Worm (Caenorhabditis elegans) whole organism, L3 larva: ENCODE data around the gene clec-258.

Experiments used
- R02D3.7 ChIP-seq: fragments of 150-350 bp; optimal IDR thresholded peaks from 2 replicates; lab custom pipeline; 2014; ENCODE audit warnings: missing biosample characterization, missing genetic modification characterization
- ZK546.5 ChIP-seq: sonication (generic microtip); optimal IDR thresholded peaks from 2 replicates; lab custom pipeline; 2017; ENCODE audit warnings: missing biosample characterization, missing genetic modification characterization
- ceh-28 ChIP-seq: fragments of 150-350 bp; optimal IDR thresholded peaks from 2 replicates; lab custom pipeline; 2014; ENCODE audit warnings: missing biosample characterization, missing genetic modification reagents, missing genetic modification characterization
- ceh-82 ChIP-seq: fragments of 150-350 bp; optimal IDR thresholded peaks from 2 replicates; lab custom pipeline; 2014; ENCODE audit warnings: missing biosample characterization, missing genetic modification characterization
- egl-5 ChIP-seq: fragments of 150-350 bp; optimal IDR thresholded peaks from 2 replicates; lab custom pipeline; 2017; ENCODE audit warnings: missing biosample characterization, missing genetic modification reagents, missing genetic modification characterization, inconsistent platforms
- elt-1 ChIP-seq: fragments of 150-350 bp; optimal IDR thresholded peaks from 2 replicates; lab custom pipeline; 2014; ENCODE audit warnings: missing biosample characterization, missing genetic modification characterization
- elt-2 ChIP-seq: sonication (generic microtip); optimal IDR thresholded peaks from 2 replicates; lab custom pipeline; 2016; ENCODE audit warnings: missing genetic modification reagents, mild to moderate bottlenecking, missing genetic modification characterization, missing compliant biosample characterization
- elt-3 ChIP-seq, 3 experiments: fragments of 150-350 bp in 1 of 3; sonication (generic microtip) in 2 of 3; optimal IDR thresholded peaks; 2 replicates in 2 of 3; 4 replicates in 1 of 3; lab custom pipeline; 2014 to 2017; ENCODE audit warnings: missing biosample characterization in 3 of 3, missing genetic modification characterization in 3 of 3
- eor-1 ChIP-seq, 2 experiments: fragments of 150-350 bp; optimal IDR thresholded peaks; 2 replicates each; lab custom pipeline; 2014 to 2018; ENCODE audit warnings: missing biosample characterization in 2 of 2, missing genetic modification characterization in 2 of 2
- fkh-10 ChIP-seq: sonication (generic microtip); optimal IDR thresholded peaks from 2 replicates; lab custom pipeline; 2017; ENCODE audit warnings: missing biosample characterization, missing genetic modification reagents, missing genetic modification characterization
- fkh-2 ChIP-seq: fragments of 150-350 bp; optimal IDR thresholded peaks from 2 replicates; lab custom pipeline; 2014; ENCODE audit warnings: missing biosample characterization, missing genetic modification reagents, missing genetic modification characterization
- jun-1 ChIP-seq: fragments of 150-350 bp; optimal IDR thresholded peaks from 2 replicates; lab custom pipeline; 2014; ENCODE audit warnings: missing biosample characterization, missing genetic modification reagents, missing genetic modification characterization
- lin-15B ChIP-seq: fragments of 150-350 bp; optimal IDR thresholded peaks from 2 replicates; lab custom pipeline; 2014; ENCODE audit warnings: missing biosample characterization, missing genetic modification characterization
- lin-39 ChIP-seq: fragments of 150-350 bp; optimal IDR thresholded peaks from 2 replicates; lab custom pipeline; 2018; ENCODE audit warnings: missing biosample characterization, missing genetic modification reagents, missing genetic modification characterization
- mdl-1 ChIP-seq: fragments of 150-350 bp; optimal IDR thresholded peaks from 2 replicates; lab custom pipeline; 2014; ENCODE audit warnings: missing biosample characterization, missing genetic modification characterization
- nfya-1 ChIP-seq: sonication (generic microtip); optimal IDR thresholded peaks from 2 replicates; lab custom pipeline; 2017; ENCODE audit warnings: missing genetic modification characterization, mild to moderate bottlenecking, missing compliant biosample characterization, antibody characterized with exemption, moderate library complexity; ENCODE audit not compliant: insufficient read depth
- nhr-23 ChIP-seq: fragments of 150-350 bp; optimal IDR thresholded peaks from 2 replicates; lab custom pipeline; 2014; ENCODE audit warnings: missing biosample characterization, missing genetic modification reagents, missing genetic modification characterization
- nhr-25 ChIP-seq: sonication (generic microtip); optimal IDR thresholded peaks from 2 replicates; lab custom pipeline; 2017; ENCODE audit warnings: missing biosample characterization, missing genetic modification characterization
- nhr-28 ChIP-seq: fragments of 150-350 bp; optimal IDR thresholded peaks from 2 replicates; lab custom pipeline; 2014; ENCODE audit warnings: missing biosample characterization, missing genetic modification characterization
- nhr-43 ChIP-seq: sonication (generic microtip); optimal IDR thresholded peaks from 2 replicates; lab custom pipeline; 2016; ENCODE audit warnings: mild to moderate bottlenecking, missing genetic modification characterization, missing compliant biosample characterization; ENCODE audit not compliant: poor library complexity, severe bottlenecking
- nhr-76 ChIP-seq: fragments of 150-350 bp; sonication (generic microtip); optimal IDR thresholded peaks from 5 replicates; lab custom pipeline; 2014; ENCODE audit warnings: missing biosample characterization, missing genetic modification characterization
- nhr-77 ChIP-seq: fragments of 150-350 bp; optimal IDR thresholded peaks from 2 replicates; lab custom pipeline; 2014; ENCODE audit warnings: missing biosample characterization, missing genetic modification characterization
- pha-4 ChIP-seq: fragments of 150-350 bp; optimal IDR thresholded peaks from 2 replicates; lab custom pipeline; 2014; ENCODE audit warnings: missing biosample characterization, missing genetic modification reagents, missing genetic modification characterization
- pqm-1 ChIP-seq: fragments of 150-350 bp; optimal IDR thresholded peaks from 2 replicates; lab custom pipeline; 2017; ENCODE audit warnings: missing biosample characterization, missing genetic modification characterization, inconsistent platforms
- skn-1 ChIP-seq: fragments of 150-350 bp; optimal IDR thresholded peaks from 2 replicates; lab custom pipeline; 2014; ENCODE audit warnings: missing biosample characterization, missing genetic modification characterization
- snpc-4 ChIP-seq: fragments of 150-350 bp; optimal IDR thresholded peaks from 2 replicates; lab custom pipeline; 2014; ENCODE audit warnings: missing biosample characterization, missing genetic modification characterization
- tbx-2 ChIP-seq: sonication (generic microtip); optimal IDR thresholded peaks from 2 replicates; lab custom pipeline; 2016; ENCODE audit warnings: mild to moderate bottlenecking, missing genetic modification characterization, missing compliant biosample characterization
- unc-39 ChIP-seq: sonication (generic microtip); optimal IDR thresholded peaks from 4 replicates; lab custom pipeline; 2017; ENCODE audit warnings: missing biosample characterization, missing genetic modification characterization
- zag-1 ChIP-seq: fragments of 150-350 bp; optimal IDR thresholded peaks from 2 replicates; lab custom pipeline; 2014; ENCODE audit warnings: missing biosample characterization, missing genetic modification characterization
- ztf-11 ChIP-seq: fragments of 150-350 bp; optimal IDR thresholded peaks from 2 replicates; lab custom pipeline; 2014; ENCODE audit warnings: missing biosample characterization, missing genetic modification characterization

Gene clec-258

DNA sequence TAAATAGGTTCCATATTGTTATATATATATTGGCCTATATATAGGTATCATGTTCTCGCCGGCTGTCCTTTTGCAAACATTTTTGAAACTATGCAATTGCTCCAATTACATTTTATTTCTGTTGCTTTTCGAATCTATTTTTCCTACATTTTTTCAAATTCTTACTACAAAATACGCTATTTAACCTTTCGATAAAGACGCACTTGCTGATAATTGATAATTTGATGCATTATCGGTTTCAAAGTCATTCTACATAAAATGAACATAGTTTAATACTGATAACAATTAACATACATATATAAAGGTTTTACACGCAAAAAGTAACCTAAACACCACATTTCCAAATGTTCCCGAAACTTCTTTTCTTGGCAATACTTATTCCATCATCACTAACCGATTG lies at the start of gene clec-258:
TSS of gene clec-258 (plus strand) at position 81 of the 400 bp plus-strand sequence.
- TF ChIP-seq elt-2 (tag; lab: Kevin White, UChicago) (peak; percentile 50), jun-1 (tag; lab: Kevin White, UChicago) (no peak), pqm-1 (tag; lab: Kevin White, UChicago) (peak; percentile 51), ZK546.5 (no peak)

DNA sequence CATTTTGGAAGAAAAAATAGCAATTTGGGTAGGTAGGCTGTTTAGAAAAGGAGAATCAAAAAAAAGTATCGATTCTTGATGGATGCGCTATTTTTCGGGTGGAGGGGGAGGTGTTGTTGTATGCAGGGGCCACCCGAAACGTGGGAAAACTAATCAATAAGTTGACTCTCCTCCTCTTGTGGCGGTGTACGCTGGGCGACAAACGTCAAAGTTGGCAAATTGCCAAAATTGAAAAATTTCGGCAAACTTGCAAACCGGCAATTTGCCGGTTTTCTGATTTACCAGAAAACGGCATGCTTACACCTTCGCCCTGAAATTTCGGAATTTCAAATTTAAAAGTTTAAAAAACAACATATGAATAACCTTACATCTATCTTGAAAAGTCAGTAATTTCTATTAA lies 47.2 kb upstream of the clec-258 start, which contains the start of gene W04E12.2:
TSS of gene W04E12.2 (minus strand) at position 101 of the 400 bp plus-strand sequence.
- no peak for TF ChIP-seq nhr-28 (tag; lab: Kevin White, UChicago)
- no peak for TF ChIP-seq egl-5 (tag; lab: Kevin White, UChicago)
- TF ChIP-seq nhr-77 = no peak

DNA sequence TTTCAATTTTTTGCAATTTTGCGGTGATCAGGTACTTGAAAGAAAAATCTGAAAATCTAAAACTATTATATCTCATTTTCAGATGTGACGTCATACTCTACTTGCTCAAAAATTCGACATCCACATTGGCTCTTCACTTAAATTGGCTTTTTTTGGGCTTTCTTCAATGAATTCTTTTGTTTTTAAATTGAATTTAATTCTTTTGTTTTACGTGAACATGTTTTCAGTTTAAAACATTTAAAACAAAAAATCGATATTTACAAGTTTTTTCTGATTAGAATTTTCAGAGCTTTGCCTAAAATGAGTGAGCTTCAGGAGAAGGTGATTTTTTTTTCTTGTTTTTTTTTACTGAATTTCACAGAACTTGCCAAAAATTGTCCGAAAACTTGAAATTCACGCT lies 46.6 kb upstream of the clec-258 start, which contains the start of gene W04E12.3:
TSS of gene W04E12.3 (plus strand) at position 301 of the 400 bp plus-strand sequence.
- TF ChIP-seq ZK546.5 = no peak
- no peak for TF ChIP-seq nhr-25 (tag; lab: Kevin White, UChicago)
- TF ChIP-seq nhr-43 (tag; lab: Kevin White, UChicago) = no peak
- no peak for TF ChIP-seq ztf-11 (tag; lab: Kevin White, UChicago)
- no peak for TF ChIP-seq tbx-2 (tag; lab: Kevin White, UChicago)
- TF ChIP-seq pha-4 (tag; lab: Kevin White, UChicago) = no peak
- TF ChIP-seq R02D3.7 (tag; lab: Kevin White, UChicago) = no peak
- TF ChIP-seq nhr-28 (tag; lab: Kevin White, UChicago) = no peak
- no peak for TF ChIP-seq elt-1 (tag; lab: Kevin White, UChicago)
- TF ChIP-seq, all 47 proteins: peak for 0

DNA sequence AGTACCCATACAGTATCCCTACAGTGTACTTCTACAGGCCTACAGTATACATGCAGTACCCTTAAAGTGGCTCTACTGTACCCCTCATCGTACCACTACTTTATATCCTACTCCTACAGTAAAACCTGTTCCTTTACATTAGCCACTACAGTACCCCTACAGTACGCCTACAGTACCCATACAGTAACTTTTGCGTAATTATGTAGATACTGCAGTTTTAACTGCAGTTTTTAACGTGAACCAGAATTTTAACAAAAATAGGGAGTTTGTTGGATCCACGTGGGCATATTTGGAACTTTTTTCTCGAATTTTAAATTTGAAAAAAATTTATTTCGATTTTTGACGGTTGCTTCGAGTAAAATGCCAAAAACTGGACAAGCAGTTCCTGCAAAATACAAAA lies 44.9 kb upstream of the clec-258 start, which contains the start of gene W04E12.4:
TSS of gene W04E12.4 (plus strand) at position 301 of the 400 bp plus-strand sequence.
- TF ChIP-seq fkh-10 (GFP tag; lab: Kevin White, UChicago) (no peak), lin-15B (tag; lab: Kevin White, UChicago) (no peak), nhr-77 (no peak), ZK546.5 (no peak), elt-3 (tag; optimal IDR thresholded peaks at IDR 0.05; lab: Kevin White, UChicago) (no peak), nfya-1 (tag; lab: Kevin White, UChicago) (no peak), skn-1 (no peak), elt-2 (tag; lab: Kevin White, UChicago) (no peak), jun-1 (tag; lab: Kevin White, UChicago) (no peak), snpc-4 (tag; lab: Kevin White, UChicago) (no peak), fkh-2 (tag; lab: Kevin White, UChicago) (no peak), egl-5 (tag; lab: Kevin White, UChicago) (no peak), lin-39 (no peak), unc-39 (tag; lab: Kevin White, UChicago) (no peak), mdl-1 (tag; lab: Kevin White, UChicago) (no peak)

DNA sequence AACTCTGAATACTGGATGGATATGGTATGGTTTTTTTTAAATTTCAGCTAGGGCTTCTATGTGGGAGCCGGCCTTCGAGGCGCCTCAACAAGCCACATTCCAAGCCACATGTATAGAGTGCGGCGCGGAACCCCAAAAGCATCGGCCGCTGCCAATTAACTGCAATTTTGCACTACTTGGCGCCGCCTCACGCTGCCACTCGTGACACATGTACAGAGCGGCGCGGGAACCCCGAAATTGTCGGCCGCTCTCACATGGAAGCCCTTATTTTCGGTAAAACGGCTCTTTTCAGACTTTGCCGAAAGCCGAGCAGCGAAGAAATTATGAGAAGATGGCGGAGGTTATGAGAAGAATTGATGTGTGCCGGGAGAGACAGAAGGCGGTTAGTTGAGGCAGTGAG lies 44.4 kb upstream of the clec-258 start:
- TF ChIP-seq nhr-23 (tag; lab: Kevin White, UChicago) = no peak
- no peak for TF ChIP-seq fkh-2 (tag; lab: Kevin White, UChicago)
- no peak for TF ChIP-seq zag-1 (tag; lab: Kevin White, UChicago)
- TF ChIP-seq pha-4 (tag; lab: Kevin White, UChicago) = no peak
- no peak for TF ChIP-seq jun-1 (tag; lab: Kevin White, UChicago)
- no peak for TF ChIP-seq unc-39 (tag; lab: Kevin White, UChicago)
- no peak for TF ChIP-seq ceh-28 (tag; lab: Kevin White, UChicago)
- TF ChIP-seq nhr-76 = no peak
- TF ChIP-seq fkh-10 (GFP tag; lab: Kevin White, UChicago) = no peak
- no peak for TF ChIP-seq ceh-82
- TF ChIP-seq elt-1 (tag; lab: Kevin White, UChicago) = no peak
- TF ChIP-seq eor-1 (tag; optimal IDR thresholded peaks at IDR 0.05; lab: Kevin White, UChicago) = no peak
- no peak for TF ChIP-seq nfya-1 (tag; lab: Kevin White, UChicago)

DNA sequence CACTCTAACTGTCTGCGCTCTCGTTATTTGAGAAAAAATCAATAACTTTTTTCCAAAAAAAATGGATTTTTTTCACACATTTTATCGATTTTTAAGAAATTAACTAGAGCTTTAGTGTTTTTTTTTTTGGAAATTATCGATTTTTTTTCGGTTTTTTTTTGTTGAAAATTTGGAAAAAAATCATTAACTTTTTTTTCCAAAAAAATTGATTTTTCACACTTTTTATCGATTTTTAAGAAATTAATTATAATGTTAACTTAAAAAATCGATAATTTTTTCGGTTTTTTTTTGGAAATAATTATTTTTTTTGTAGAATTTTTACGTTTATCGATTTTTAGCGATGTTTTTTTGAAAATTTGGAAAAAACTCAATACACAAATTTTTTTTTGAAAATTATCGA lies 44.0 kb upstream of the clec-258 start:
- TF ChIP-seq nhr-28 (tag; lab: Kevin White, UChicago) = no peak
- TF ChIP-seq ceh-28 (tag; lab: Kevin White, UChicago) = peak; percentile 85
